Fruit fly (Drosophila melanogaster): Measurements from ENCODE around the gene Scsalpha2.

Gene Scsalpha2

DNA sequence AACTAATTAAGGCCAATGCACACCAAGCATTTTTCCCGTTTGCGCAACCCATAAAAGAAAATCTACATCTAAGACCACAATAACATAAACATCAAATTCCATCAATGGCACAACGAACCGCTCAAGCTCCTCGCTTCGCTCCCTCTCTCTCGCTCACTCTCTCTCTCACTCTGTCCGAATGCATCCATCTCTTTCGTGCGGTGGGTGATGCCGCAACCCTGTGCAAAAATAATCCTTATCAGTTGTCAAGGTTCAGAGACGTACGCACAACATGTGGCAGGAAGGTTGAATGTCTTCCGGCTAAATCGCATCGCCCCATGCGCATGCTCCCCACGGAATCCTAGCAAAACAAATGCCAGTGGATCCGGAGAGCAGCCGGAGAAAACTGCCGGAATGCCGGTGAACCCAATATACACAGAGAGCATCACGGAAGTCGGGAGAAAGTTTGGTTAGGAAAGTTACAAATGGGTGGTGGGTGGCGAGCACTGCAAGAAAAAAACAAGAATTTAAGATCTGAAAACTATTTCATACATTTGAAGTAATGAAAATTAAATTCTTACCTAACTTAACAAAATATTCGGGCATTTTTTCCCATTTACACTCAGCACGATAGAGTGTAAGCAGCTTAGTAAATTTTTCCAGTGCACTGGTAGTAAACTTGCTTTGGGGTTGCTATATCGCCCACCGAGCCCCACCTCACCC, 36.0 kb upstream of the Scsalpha2 start (continued):
- peak; percentile 93 for TF ChIP-seq CG7372 (GFP tag; IDR thresholded peaks at IDR 0.05)
- TF ChIP-seq MBD-R2 (GFP tag; IDR thresholded peaks at IDR 0.05), result peak; percentile 93
- peak; percentile 97 for TF ChIP-seq CG2120 (GFP tag; optimal IDR thresholded peaks at IDR 0.05)
- peak; percentile 86 for TF ChIP-seq CG17829 (tag; optimal IDR thresholded peaks at IDR 0.05)
- TF ChIP-seq CG18599 (GFP tag; optimal IDR thresholded peaks at IDR 0.05), result peak; percentile 99
- TF ChIP-seq fd96Cb (tag; optimal IDR thresholded peaks at IDR 0.05), result peak; percentile 91
- TF ChIP-seq CHES-1-like (GFP tag; optimal IDR thresholded peaks at IDR 0.05), result peak; percentile 84
- peak; percentile 60 for TF ChIP-seq nom (GFP tag; optimal IDR thresholded peaks at IDR 0.05)
- TF ChIP-seq CG17912 (GFP tag; optimal IDR thresholded peaks at IDR 0.05), result no peak
- TF ChIP-seq CG9609 (GFP tag; optimal IDR thresholded peaks at IDR 0.05), result peak; percentile 92
- TF ChIP-seq bsh (GFP tag; optimal IDR thresholded peaks at IDR 0.05), result peak in 1 of 2 experiments; percentile 94
- no peak for TF ChIP-seq CG14860 (GFP tag; IDR thresholded peaks at IDR 0.05; ENCODE audit: partially characterized antibody)
- TF ChIP-seq cwo (GFP tag; optimal IDR thresholded peaks at IDR 0.05), result peak; percentile 95
- peak; percentile 90 for TF ChIP-seq CG2889 (GFP tag; IDR thresholded peaks at IDR 0.05)
- peak; percentile 51; the same call in 1 of the 2 replicates for TF ChIP-seq ro (GFP tag; IDR thresholded peaks at IDR 0.05)
- TF ChIP-seq HLH54F (GFP tag; optimal IDR thresholded peaks at IDR 0.05), result peak; percentile 88
- TF ChIP-seq crol (GFP tag; IDR thresholded peaks at IDR 0.05), result peak; percentile 87
- peak; percentile 78 for TF ChIP-seq CG4617 (GFP tag; optimal IDR thresholded peaks at IDR 0.05; ENCODE audit: borderline replicate concordance)
- peak; percentile 76 for TF ChIP-seq ab (GFP tag; optimal IDR thresholded peaks at IDR 0.05)
- peak; percentile 79 for TF ChIP-seq Camta (GFP tag; optimal IDR thresholded peaks at IDR 0.05)
- peak; percentile 95 for TF ChIP-seq CG13296 (GFP tag; optimal IDR thresholded peaks at IDR 0.05)
- peak; percentile 95 for TF ChIP-seq lmd (GFP tag; IDR thresholded peaks at IDR 0.05)
- TF ChIP-seq CG9727 (GFP tag; optimal IDR thresholded peaks at IDR 0.05), result peak; percentile 90
- TF ChIP-seq Rx (GFP tag; IDR thresholded peaks at IDR 0.05), result peak; percentile 93
- TF ChIP-seq otp (GFP tag; IDR thresholded peaks at IDR 0.05), result peak; percentile 94
- TF ChIP-seq ftz-f1 (GFP tag; optimal IDR thresholded peaks at IDR 0.05), result no peak
- TF ChIP-seq CG17612 (GFP tag; IDR thresholded peaks at IDR 0.05), result peak; percentile 90
- TF ChIP-seq Hmx (GFP tag; optimal IDR thresholded peaks at IDR 0.05), result no peak
- no peak for TF ChIP-seq gfzf (GFP tag; optimal IDR thresholded peaks at IDR 0.05)
- TF ChIP-seq CG11504 (tag; optimal IDR thresholded peaks at IDR 0.05), result peak; percentile 94
- no peak for TF ChIP-seq hkb (optimal IDR thresholded peaks at IDR 0.05)
- TF ChIP-seq hkb (GFP tag; IDR thresholded peaks at IDR 0.05), result peak; percentile 97
- peak; percentile 91 for TF ChIP-seq CG4730 (GFP tag; IDR thresholded peaks at IDR 0.05)
- TF ChIP-seq chif (GFP tag; optimal IDR thresholded peaks at IDR 0.05), result peak; percentile 79 to 81
- peak; percentile 88 for TF ChIP-seq CG14667 (GFP tag; IDR thresholded peaks at IDR 0.05)
- peak; percentile 90 for TF ChIP-seq zfh1 (GFP tag; IDR thresholded peaks at IDR 0.05)
- peak; percentile 86 for TF ChIP-seq Drgx (GFP tag; IDR thresholded peaks at IDR 0.05)
- peak; percentile 82 to 92 for TF ChIP-seq Hr51 (GFP tag; optimal IDR thresholded peaks at IDR 0.05)
- TF ChIP-seq aop (GFP tag; IDR thresholded peaks at IDR 0.05), result peak; percentile 68
- TF ChIP-seq peb (GFP tag; IDR thresholded peaks at IDR 0.05), result peak; percentile 89
- TF ChIP-seq CG42726 (GFP tag; IDR thresholded peaks at IDR 0.05; ENCODE audit: partially characterized antibody), result no peak
- TF ChIP-seq CG17385 (GFP tag; optimal IDR thresholded peaks at IDR 0.05), result peak; percentile 92
- peak; percentile 84 for TF ChIP-seq CG10462 (GFP tag; optimal IDR thresholded peaks at IDR 0.05)
- TF ChIP-seq ewg (GFP tag; optimal IDR thresholded peaks at IDR 0.05), result peak; percentile 85
- TF ChIP-seq hb (GFP tag; IDR thresholded peaks at IDR 0.05; ENCODE audit: partially characterized antibody), result 0 out of 3 replicates have a peak, but pooled peaks have one; percentile 36
- TF ChIP-seq Dek (tag; optimal IDR thresholded peaks at IDR 0.05), result peak; percentile 95
- TF ChIP-seq nerfin-1 (tag; optimal IDR thresholded peaks at IDR 0.05), result peak; percentile 98
- TF ChIP-seq CG12744 (GFP tag; optimal IDR thresholded peaks at IDR 0.05), result peak; percentile 67
- TF ChIP-seq shn (GFP tag; optimal IDR thresholded peaks at IDR 0.05), result peak; percentile 80

All from whole organism, embryonic.